Worm (Caenorhabditis elegans): ENCODE measurements around the gene best-5.
A peak's percentile ranks its signal among the peaks of the same experiment; 100 is the strongest.

The best-5 gene

ce11 chrIII:9703747-9704605 lies 13.9 kb upstream of the best-5 start (continued):
- TF ChIP-seq C16A3.4 (tag; optimal IDR thresholded peaks at IDR 0.05) (no peak), hlh-4 (tag; optimal IDR thresholded peaks at IDR 0.05) (no peak), hpl-2 (GFP tag; optimal IDR thresholded peaks at IDR 0.05) (no peak), nhr-20 (tag; optimal IDR thresholded peaks at IDR 0.05) (peak; percentile 24), F16B12.6 (tag; optimal IDR thresholded peaks at IDR 0.05) (peak; percentile 14), efl-3 (GFP tag; optimal IDR thresholded peaks at IDR 0.05) (no peak), nhr-28 (tag; optimal IDR thresholded peaks at IDR 0.05) (no peak), ces-1 (GFP tag; optimal IDR thresholded peaks at IDR 0.05) (no peak), C34B4.2 (tag; optimal IDR thresholded peaks at IDR 0.05) (no peak), nhr-84 (tag; optimal IDR thresholded peaks at IDR 0.05) (no peak), lir-3 (tag; optimal IDR thresholded peaks at IDR 0.05; ENCODE audit: poor library complexity) (no peak), pqm-1 (tag; optimal IDR thresholded peaks at IDR 0.05) (no peak), nhr-47 (tag; optimal IDR thresholded peaks at IDR 0.05) (peak; percentile 62)

ce11 chrIII:9702665-9703252 lies 12.7 kb upstream of the best-5 start:
- peak; percentile 49 for TF ChIP-seq blmp-1 (tag; optimal IDR thresholded peaks at IDR 0.05)
- peak; percentile 51 for TF ChIP-seq lin-14 (GFP tag; optimal IDR thresholded peaks at IDR 0.05)
- TF ChIP-seq pqm-1 (tag; optimal IDR thresholded peaks at IDR 0.05) = no peak
- TF ChIP-seq vab-15 (tag; optimal IDR thresholded peaks at IDR 0.05) = no peak
- TF ChIP-seq fkh-8 (tag; optimal IDR thresholded peaks at IDR 0.05) = peak; percentile 49
- no peak for TF ChIP-seq sptf-1 (tag; optimal IDR thresholded peaks at IDR 0.05)
- no peak for TF ChIP-seq nhr-85 (tag)
- no peak for TF ChIP-seq dsc-1 (tag; optimal IDR thresholded peaks at IDR 0.05)
- TF ChIP-seq nhr-71 (tag; optimal IDR thresholded peaks at IDR 0.05) = no peak
- no peak for TF ChIP-seq ztf-11 (tag; optimal IDR thresholded peaks at IDR 0.05)
- no peak for TF ChIP-seq nhr-84 (tag; optimal IDR thresholded peaks at IDR 0.05)
- TF ChIP-seq efl-3 (GFP tag; optimal IDR thresholded peaks at IDR 0.05) = no peak
- no peak for TF ChIP-seq tbx-2 (tag; optimal IDR thresholded peaks at IDR 0.05)
- TF ChIP-seq ceh-63 (GFP tag; optimal IDR thresholded peaks at IDR 0.05) = no peak
- TF ChIP-seq C16A3.4 (tag; optimal IDR thresholded peaks at IDR 0.05) = no peak
- no peak for TF ChIP-seq mef-2 (tag; optimal IDR thresholded peaks at IDR 0.05)
- TF ChIP-seq lsy-2 (tag; optimal IDR thresholded peaks at IDR 0.05) = no peak
- no peak for TF ChIP-seq egl-13 (tag; optimal IDR thresholded peaks at IDR 0.05)
- no peak for TF ChIP-seq hlh-4 (tag; optimal IDR thresholded peaks at IDR 0.05)
- no peak for TF ChIP-seq skn-1 (tag; optimal IDR thresholded peaks at IDR 0.05)
- TF ChIP-seq ceh-8 (GFP tag; optimal IDR thresholded peaks at IDR 0.05) = no peak
- TF ChIP-seq mab-9 (GFP tag; IDR thresholded peaks at IDR 0.05) = no peak
- no peak for TF ChIP-seq lin-15B (tag; optimal IDR thresholded peaks at IDR 0.05)
- no peak for TF ChIP-seq lin-13 (GFP tag; optimal IDR thresholded peaks at IDR 0.05)
- TF ChIP-seq F16B12.6 (tag; optimal IDR thresholded peaks at IDR 0.05) = no peak
- TF ChIP-seq aly-2 (tag; optimal IDR thresholded peaks at IDR 0.05) = no peak
- TF ChIP-seq grh-1 (GFP tag; IDR thresholded peaks at IDR 0.05) = no peak
- no peak for TF ChIP-seq unc-130 (tag; optimal IDR thresholded peaks at IDR 0.05)
- TF ChIP-seq Y116A8C.19 (tag; optimal IDR thresholded peaks at IDR 0.05; ENCODE audit: borderline replicate concordance) = no peak
- TF ChIP-seq unc-86 (tag; optimal IDR thresholded peaks at IDR 0.05) = no peak
- TF ChIP-seq ceh-90 (tag; optimal IDR thresholded peaks at IDR 0.05) = no peak
- TF ChIP-seq isw-1 (GFP tag; IDR thresholded peaks at IDR 0.05) = no peak
- TF ChIP-seq fos-1 (tag; optimal IDR thresholded peaks at IDR 0.05) = no peak
- peak; percentile 40 for TF ChIP-seq mep-1 (tag; optimal IDR thresholded peaks at IDR 0.05)
- TF ChIP-seq jun-1 (tag; optimal IDR thresholded peaks at IDR 0.05) = no peak
- TF ChIP-seq ceh-82 (tag; optimal IDR thresholded peaks at IDR 0.05) = peak in 2 of 3 experiments; percentile 13 to 18
- no peak for TF ChIP-seq snu-23 (GFP tag; optimal IDR thresholded peaks at IDR 0.05)
- no peak for TF ChIP-seq alr-1 (tag; optimal IDR thresholded peaks at IDR 0.05; ENCODE audit: borderline replicate concordance)
- TF ChIP-seq dpl-1 (GFP tag; optimal IDR thresholded peaks at IDR 0.05) = no peak
- no peak for TF ChIP-seq nhr-76 (tag; optimal IDR thresholded peaks at IDR 0.05)
- no peak for TF ChIP-seq snpc-4 (tag; optimal IDR thresholded peaks at IDR 0.05)
- no peak for TF ChIP-seq nhr-90 (tag; optimal IDR thresholded peaks at IDR 0.05; ENCODE audit: poor library complexity)

Data from whole organism, L1 larva.